Fruit fly (Drosophila melanogaster) Kc167 (cell line): ENCODE data around the gene Hmbs.

ENCODE experiments used
- Myc ChIP-seq: fragments of >200 bp; optimal IDR thresholded peaks from 2 replicates; lab custom pipeline; 2017; ENCODE audit warnings: missing external identifiers
- Sin3A ChIP-seq: fragments of >200 bp; optimal IDR thresholded peaks from 2 replicates; lab custom pipeline; 2018; ENCODE audit warnings: missing external identifiers
- h ChIP-seq: fragments of >200 bp; optimal IDR thresholded peaks from 3 replicates; lab custom pipeline; 2018; ENCODE audit warnings: missing external identifiers
- insv ChIP-seq: fragments of >200 bp; optimal IDR thresholded peaks from 3 replicates; lab custom pipeline; 2018; ENCODE audit warnings: missing external identifiers
- psq ChIP-seq: fragments of >200 bp; optimal IDR thresholded peaks from 2 replicates; lab custom pipeline; 2017; ENCODE audit warnings: missing external identifiers
- ttk ChIP-seq: sonication (Bioruptor generic); optimal IDR thresholded peaks from 2 replicates; lab custom pipeline; 2017; ENCODE audit warnings: missing external identifiers

The Hmbs gene

DNA sequence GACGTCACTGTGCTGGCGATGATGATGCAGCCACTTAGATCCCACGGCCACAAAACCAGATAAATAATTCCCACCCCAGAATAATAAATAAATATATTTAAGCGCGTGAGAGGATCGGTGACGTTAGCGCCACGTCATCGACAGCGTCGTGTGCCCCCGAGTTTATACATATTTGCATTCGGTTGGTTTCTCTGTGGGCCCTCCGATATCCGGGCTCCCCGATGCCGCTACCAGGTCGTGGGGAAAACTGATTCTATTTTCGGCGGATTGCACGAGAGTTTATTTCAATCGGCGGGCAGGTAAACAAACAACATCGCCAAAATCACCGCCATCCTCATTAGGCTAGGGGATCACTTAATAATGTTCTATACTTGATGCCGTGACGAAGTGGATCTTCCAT, 19.5 kb downstream of the Hmbs start:
- TF ChIP-seq h (lab: Kevin White, UChicago) (no peak), ttk (lab: Kevin White, UChicago) (no peak), psq (lab: Kevin White, UChicago) (no peak), Myc (lab: Kevin White, UChicago) (no peak), insv (lab: Kevin White, UChicago) (no peak), Sin3A (lab: Kevin White, UChicago) (no peak)

DNA sequence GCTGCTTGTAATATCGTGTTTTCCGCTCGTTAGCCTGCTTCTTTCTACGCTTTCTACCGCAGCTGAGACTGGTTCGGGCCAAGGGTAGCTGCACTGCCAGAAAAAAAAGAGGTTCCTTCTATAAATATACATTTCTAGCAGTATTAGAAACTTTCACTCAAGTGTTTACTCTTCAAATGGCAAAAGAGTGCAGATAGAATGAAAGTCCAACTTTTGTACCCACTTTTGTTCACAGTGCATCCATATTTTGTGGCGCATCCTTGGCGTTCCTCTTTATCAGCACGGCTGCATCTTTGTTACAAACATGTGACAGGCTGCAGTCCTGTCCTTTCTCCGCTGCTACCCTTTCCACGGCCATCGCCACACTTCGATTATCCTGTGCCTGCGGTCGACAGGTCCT, 23.6 kb downstream of the Hmbs start:
- no peak for TF ChIP-seq ttk (lab: Kevin White, UChicago)
- no peak for TF ChIP-seq psq (lab: Kevin White, UChicago)
- no peak for TF ChIP-seq h (lab: Kevin White, UChicago)
- TF ChIP-seq Myc (lab: Kevin White, UChicago): no peak
- TF ChIP-seq Sin3A (lab: Kevin White, UChicago): no peak
- no peak for TF ChIP-seq insv (lab: Kevin White, UChicago)

DNA sequence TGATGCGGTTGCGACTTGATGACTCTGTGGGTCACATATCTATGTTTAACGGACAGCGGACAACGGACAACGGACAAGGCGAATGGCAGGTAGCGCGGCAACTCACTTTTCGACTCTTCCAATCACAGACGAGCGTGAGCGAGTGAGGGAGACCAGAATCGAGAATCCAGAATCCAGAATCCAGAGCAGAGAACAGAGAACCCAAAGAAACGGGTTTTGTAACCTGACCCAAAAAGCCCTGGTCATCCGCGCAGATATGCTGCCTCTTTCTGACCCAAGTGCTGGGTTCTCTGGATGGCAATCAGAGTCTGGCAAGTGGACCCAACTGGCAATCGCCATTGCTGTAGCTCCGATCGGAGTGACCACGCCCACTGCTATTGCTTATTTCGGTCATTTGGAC, 29.7 kb downstream of the Hmbs start:
- TF ChIP-seq ttk (lab: Kevin White, UChicago) (no peak), psq (lab: Kevin White, UChicago) (no peak), Myc (lab: Kevin White, UChicago) (no peak), Sin3A (lab: Kevin White, UChicago) (no peak), insv (lab: Kevin White, UChicago) (no peak), h (lab: Kevin White, UChicago) (no peak)

DNA sequence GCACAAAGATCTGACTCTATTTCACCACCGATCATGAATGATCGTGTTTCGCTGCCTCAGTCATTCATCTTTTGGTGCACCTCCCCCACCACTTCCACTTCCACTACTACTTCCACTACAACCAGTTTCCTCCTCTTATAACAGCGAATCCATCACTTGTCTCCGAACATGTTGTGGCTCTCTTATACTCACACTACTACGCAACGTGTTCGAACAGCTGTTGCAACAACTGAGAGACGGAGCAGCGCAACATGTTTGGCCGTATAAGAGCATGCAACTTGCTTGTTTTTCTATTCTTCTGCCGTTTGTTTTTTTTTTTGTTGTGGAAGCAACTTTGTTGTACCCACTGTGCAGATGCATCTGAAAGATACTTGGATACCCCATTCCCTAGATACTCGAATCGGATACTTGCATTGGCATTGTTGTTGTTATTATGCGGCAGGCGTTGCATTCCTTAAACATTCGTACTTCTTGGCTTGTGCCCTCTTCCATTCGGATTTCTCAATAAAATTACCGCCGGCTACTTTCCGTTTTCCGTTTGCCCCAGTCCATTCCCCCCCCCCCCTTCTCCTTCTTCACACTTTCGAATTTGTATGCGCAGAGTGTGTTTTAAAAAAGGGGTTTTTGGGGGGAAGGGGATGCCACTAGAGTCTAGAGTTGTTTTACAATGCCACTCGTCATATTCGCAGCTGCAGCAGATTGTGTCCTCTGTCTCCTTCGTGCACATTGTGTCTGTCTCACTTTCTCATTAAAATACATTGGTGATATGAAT, 32.4 kb downstream of the Hmbs start:
- no peak for TF ChIP-seq insv (lab: Kevin White, UChicago)
- no peak for TF ChIP-seq Sin3A (lab: Kevin White, UChicago)
- TF ChIP-seq ttk (lab: Kevin White, UChicago): no peak
- TF ChIP-seq h (lab: Kevin White, UChicago): no peak
- TF ChIP-seq psq (lab: Kevin White, UChicago): no peak
- no peak for TF ChIP-seq Myc (lab: Kevin White, UChicago)

DNA sequence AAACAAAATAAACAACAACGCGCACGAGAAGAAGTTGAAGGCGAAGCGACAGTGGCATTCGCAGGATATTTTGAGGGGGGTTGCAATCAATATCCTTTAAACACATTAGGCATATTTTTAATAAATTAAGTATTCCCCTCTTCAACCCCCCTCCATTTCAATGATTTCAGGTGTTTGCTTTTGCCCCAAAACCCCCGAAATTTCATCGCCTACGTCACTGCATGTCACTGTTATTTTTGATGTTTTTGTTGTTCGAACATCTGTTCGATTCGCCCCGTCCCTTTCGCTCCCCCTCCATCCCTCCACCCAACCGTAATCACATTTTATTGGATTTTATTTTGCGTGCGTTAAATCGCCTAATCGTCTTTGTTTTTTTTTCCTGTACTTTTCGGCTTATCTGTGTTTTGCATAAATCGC, 33.5 kb downstream of the Hmbs start:
- TF ChIP-seq Myc (lab: Kevin White, UChicago): no peak
- TF ChIP-seq psq (lab: Kevin White, UChicago): no peak
- no peak for TF ChIP-seq ttk (lab: Kevin White, UChicago)
- TF ChIP-seq h (lab: Kevin White, UChicago): no peak
- no peak for TF ChIP-seq insv (lab: Kevin White, UChicago)
- no peak for TF ChIP-seq Sin3A (lab: Kevin White, UChicago)

DNA sequence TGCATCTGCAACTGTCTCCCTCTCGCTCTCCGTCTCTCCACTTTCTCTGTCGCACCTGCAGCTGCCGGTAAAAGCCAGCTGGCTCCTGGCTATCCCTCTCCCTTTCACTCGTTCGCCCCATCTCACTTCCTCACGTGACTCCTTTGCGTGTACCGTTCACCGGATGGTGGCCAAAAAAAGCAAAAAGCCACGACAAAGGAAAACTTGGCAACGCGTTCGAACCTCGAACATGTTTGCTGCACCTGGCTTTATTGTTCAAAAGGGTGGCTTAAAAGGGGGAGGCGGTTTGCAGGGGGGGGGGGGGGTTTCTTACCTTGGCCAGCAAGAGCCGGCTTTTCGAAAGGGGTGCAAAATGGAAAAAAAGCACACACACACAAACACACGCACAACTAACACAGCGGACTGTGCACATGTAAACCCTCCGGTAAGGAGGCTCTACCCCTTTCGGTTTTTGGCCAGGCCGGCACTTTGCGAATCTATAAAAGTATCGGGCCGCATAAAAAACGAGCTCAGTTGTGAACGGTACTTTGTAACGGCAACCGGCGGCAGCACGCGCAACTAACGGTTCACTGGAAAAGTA, 35.5 kb downstream of the Hmbs start, which contains the start of gene ru:
Gene ru (plus strand): TSS at position 530 of the 580 bp plus-strand sequence.
- no peak for TF ChIP-seq psq (lab: Kevin White, UChicago)
- TF ChIP-seq ttk (lab: Kevin White, UChicago): no peak
- TF ChIP-seq insv (lab: Kevin White, UChicago): no peak
- TF ChIP-seq Sin3A (lab: Kevin White, UChicago): no peak
- TF ChIP-seq h (lab: Kevin White, UChicago): no peak
- no peak for TF ChIP-seq Myc (lab: Kevin White, UChicago)

DNA sequence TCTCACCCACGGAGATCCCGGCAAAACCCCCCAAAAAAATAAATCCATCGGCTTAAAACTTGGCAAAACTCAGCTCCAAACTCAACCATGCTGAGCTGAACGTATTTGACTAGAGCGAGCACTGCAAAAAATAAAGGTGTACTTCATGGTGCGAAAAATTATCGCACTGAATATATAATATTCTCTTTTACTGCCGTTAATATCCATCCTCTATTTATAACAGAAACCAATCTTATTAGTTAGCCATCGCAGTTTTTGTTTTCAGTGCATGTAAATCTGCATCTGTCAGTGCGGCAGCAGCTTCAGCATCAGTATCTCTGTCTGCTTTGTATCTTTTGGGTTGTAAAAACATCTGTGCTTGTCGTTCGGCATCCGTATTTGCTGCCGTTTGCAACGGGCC, 36.2 kb downstream of the Hmbs start:
- TF ChIP-seq Sin3A (lab: Kevin White, UChicago) (no peak), Myc (lab: Kevin White, UChicago) (no peak), psq (lab: Kevin White, UChicago) (no peak), insv (lab: Kevin White, UChicago) (no peak), h (lab: Kevin White, UChicago) (no peak), ttk (lab: Kevin White, UChicago) (no peak)

DNA sequence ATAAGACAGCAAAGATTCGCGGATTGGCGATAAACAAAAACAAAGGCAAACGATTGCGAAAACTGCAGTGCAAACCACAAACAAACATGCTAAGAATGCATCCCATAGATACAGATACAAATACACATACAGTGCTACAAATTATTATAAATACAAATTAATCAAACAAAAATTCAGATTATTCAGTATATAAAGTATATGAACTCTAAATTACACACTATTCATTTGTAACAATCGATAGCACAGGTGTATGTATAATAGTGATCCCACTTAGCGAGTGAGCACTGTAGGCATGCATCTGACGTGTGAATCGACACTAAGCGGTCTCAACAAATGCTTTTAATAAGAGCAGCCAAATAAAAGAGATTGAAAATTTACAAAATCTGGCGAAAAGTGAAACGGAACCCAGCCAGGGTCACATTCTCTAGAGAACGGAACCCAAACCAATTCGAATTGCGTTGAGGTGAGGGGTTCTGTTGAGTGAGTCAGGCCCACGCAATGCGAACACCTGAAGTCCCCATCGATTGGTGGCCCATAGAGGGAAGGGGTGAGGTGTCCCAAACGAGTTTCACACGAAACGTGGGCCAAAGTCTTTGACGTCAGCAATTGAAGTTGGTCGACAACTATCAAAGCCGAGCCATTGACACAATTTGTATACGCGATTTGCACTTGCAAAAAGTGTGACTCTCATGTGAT, 39.9 kb downstream of the Hmbs start:
- TF ChIP-seq Myc (lab: Kevin White, UChicago) (no peak), psq (lab: Kevin White, UChicago) (no peak), Sin3A (lab: Kevin White, UChicago) (no peak), ttk (lab: Kevin White, UChicago) (no peak), insv (lab: Kevin White, UChicago) (no peak), h (lab: Kevin White, UChicago) (no peak)

DNA sequence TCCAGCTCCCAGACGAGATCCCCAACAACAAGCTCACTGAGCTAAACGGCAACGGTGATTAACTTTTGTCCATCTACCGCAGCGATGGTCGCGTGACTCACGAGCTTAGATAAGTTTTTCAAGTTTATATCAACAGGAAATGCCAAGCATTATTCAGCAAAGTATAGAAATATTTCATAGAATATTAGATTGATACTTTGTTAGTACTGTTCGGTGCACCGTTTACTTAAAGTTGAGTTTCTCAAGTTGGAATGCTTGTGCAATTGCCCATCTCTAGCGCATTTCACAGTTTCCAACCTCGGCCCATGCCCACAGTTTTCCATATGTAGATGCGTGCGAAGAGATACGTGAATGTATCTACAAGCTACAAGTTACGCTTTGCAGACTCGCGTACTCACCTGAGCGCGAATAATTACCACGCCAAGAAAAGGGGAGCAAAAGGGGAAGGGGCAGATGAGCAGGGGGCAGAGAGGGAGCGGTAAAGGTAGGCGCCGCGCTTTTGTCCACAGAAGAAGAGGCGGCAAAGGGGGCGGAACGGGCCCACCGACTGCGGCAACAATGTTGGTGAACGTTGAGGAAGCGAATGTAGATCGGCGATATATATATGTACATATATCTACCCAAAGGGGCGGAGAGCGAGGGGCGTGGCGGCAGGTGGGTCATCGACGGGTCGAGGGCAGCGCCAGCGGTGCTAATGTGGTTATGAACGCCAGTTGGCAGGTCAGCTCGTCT, 41.5 kb downstream of the Hmbs start:
- TF ChIP-seq psq (lab: Kevin White, UChicago): no peak
- TF ChIP-seq h (lab: Kevin White, UChicago): no peak
- no peak for TF ChIP-seq Myc (lab: Kevin White, UChicago)
- no peak for TF ChIP-seq insv (lab: Kevin White, UChicago)
- no peak for TF ChIP-seq ttk (lab: Kevin White, UChicago)
- no peak for TF ChIP-seq Sin3A (lab: Kevin White, UChicago)

DNA sequence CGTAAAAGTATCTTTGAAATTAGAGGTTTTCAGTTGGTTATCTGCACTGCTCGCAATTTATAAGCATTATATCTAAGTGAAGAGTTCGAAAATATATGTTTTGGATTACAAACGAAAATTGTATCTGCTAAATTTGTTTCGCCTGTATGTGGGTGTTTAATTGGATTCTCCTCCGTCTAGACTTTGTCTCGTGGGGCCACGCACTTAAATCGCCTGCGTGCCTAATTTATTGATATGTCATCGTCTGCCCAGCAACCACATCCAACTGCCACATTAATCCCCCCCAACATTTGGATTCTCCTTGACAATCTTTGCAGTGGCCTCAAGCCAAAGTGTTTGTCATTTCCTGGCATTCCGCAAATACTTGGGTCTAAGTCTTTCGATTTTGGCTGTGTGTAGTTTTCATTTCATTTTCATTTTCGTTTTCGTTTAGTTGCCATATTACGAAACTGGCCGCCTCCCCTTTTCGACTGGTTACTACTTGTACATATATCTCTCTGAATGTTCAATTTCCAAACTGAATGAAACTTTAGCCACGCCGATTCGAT, 43.5 kb downstream of the Hmbs start:
- no peak for TF ChIP-seq Myc (lab: Kevin White, UChicago)
- no peak for TF ChIP-seq Sin3A (lab: Kevin White, UChicago)
- TF ChIP-seq psq (lab: Kevin White, UChicago): no peak
- TF ChIP-seq insv (lab: Kevin White, UChicago): no peak
- no peak for TF ChIP-seq h (lab: Kevin White, UChicago)
- TF ChIP-seq ttk (lab: Kevin White, UChicago): no peak
